Worm (Caenorhabditis elegans): ENCODE data around the gene C16C8.7.

DNA sequence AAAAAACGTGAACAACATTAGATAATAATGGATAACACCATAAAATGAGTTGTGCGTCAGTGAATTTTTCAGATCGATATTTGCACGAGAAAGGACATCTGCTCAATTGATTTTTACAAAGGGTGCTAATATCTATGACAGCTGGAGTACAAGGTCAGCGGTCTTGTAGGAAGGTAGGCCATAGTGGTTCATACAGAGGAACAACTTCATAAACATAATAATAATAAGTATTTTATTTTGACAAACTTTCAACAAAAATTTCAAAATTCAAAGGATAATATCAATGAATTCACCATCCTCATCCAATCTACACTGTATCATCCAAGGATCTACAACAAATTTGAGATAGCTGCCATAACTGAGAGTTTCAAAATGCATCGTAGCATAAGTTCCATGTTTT lies 17.2 kb upstream of the C16C8.7 start, which contains the start of gene fbxb-104:
- no peak for TF ChIP-seq unc-39 (tag; optimal IDR thresholded peaks at IDR 0.05)
- TF ChIP-seq lin-15B (tag; optimal IDR thresholded peaks at IDR 0.05) = no peak
- TF ChIP-seq nhr-77 (tag; optimal IDR thresholded peaks at IDR 0.05) = no peak
- no peak for TF ChIP-seq fos-1 (tag; optimal IDR thresholded peaks at IDR 0.05)
- no peak for TF ChIP-seq pha-4 (tag; optimal IDR thresholded peaks at IDR 0.05)
- no peak for TF ChIP-seq snpc-4 (tag; optimal IDR thresholded peaks at IDR 0.05)

Data from whole organism, L3 larva.